Worm (Caenorhabditis elegans) whole organism, L1 larva: Measurements from ENCODE around the gene Y69H2.9.

Experiments
- aha-1 ChIP-seq: fragments of 150-350 bp; optimal IDR thresholded peaks from 2 replicates; lab custom pipeline; 2014; ENCODE audit warnings: missing biosample characterization, missing genetic modification characterization
- ama-1 ChIP-seq: fragments of 150-350 bp; optimal IDR thresholded peaks from 2 replicates; lab custom pipeline; 2014
- blmp-1 ChIP-seq: fragments of 150-350 bp; optimal IDR thresholded peaks from 2 replicates; lab custom pipeline; 2014; ENCODE audit warnings: missing biosample characterization, missing genetic modification characterization
- lin-39 ChIP-seq: fragments of 150-350 bp; optimal IDR thresholded peaks from 2 replicates; lab custom pipeline; 2014; ENCODE audit warnings: missing biosample characterization, missing genetic modification reagents, missing genetic modification characterization
- lsy-2 ChIP-seq, 2 experiments: fragments of 150-350 bp; optimal IDR thresholded peaks; 2 replicates each; lab custom pipeline; 2014; ENCODE audit warnings: missing biosample characterization in 2 of 2, missing genetic modification characterization in 2 of 2
- nhr-90 ChIP-seq: sonication (generic microtip); optimal IDR thresholded peaks from 2 replicates; lab custom pipeline; 2016; ENCODE audit warnings: mild to moderate bottlenecking, missing genetic modification characterization, missing compliant biosample characterization; ENCODE audit not compliant: poor library complexity
- skn-1 ChIP-seq: fragments of 150-350 bp; optimal IDR thresholded peaks from 2 replicates; lab custom pipeline; 2014; ENCODE audit warnings: missing biosample characterization, missing genetic modification characterization
- swsn-7 ChIP-seq: sonication (generic microtip); optimal IDR thresholded peaks from 2 replicates; lab custom pipeline; 2016; ENCODE audit warnings: missing genetic modification characterization, missing compliant biosample characterization
- tlp-1 ChIP-seq: fragments of 150-350 bp; optimal IDR thresholded peaks from 2 replicates; lab custom pipeline; 2014; ENCODE audit warnings: missing biosample characterization, missing genetic modification characterization
- unc-62 ChIP-seq: fragments of 150-350 bp; optimal IDR thresholded peaks from 2 replicates; lab custom pipeline; 2014; ENCODE audit warnings: missing biosample characterization, missing genetic modification reagents, missing genetic modification characterization
- ztf-11 ChIP-seq, 2 experiments: sonication (generic microtip); optimal IDR thresholded peaks; 2 replicates each; lab custom pipeline; 2016 to 2017; ENCODE audit warnings: missing genetic modification characterization in 2 of 2, missing biosample characterization in 1 of 2, missing compliant biosample characterization in 1 of 2
- ztf-4 ChIP-seq: fragments of 150-350 bp; optimal IDR thresholded peaks from 2 replicates; lab custom pipeline; 2014; ENCODE audit warnings: missing biosample characterization, missing genetic modification characterization

DNA sequence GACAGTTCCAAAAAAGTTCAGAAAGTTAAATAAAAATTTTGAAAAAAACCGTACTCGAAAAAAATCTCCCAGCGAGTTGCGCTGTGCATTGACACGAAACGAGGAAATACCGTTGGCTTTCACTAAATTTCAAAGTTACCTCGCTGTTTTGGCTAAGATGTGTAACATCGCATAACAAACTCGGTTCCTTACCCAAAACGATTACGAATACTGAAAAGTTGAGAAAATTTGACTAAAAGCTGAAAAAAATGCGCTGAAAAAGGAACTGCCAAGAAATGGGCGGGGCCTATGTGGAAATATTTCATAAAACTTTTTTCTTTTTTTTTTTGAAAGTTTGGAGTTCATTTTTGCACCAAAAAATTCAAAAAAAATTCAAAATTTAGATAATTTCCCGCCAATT, 18.1 kb downstream of the Y69H2.9 start:
- TF ChIP-seq nhr-90: no peak
- no peak for TF ChIP-seq ztf-11 (tag; optimal IDR thresholded peaks at IDR 0.05; lab: Kevin White, UChicago)
- TF ChIP-seq blmp-1 (tag; lab: Kevin White, UChicago): no peak
- no peak for TF ChIP-seq skn-1 (tag; lab: Kevin White, UChicago)
- TF ChIP-seq swsn-7 (tag; lab: Kevin White, UChicago): no peak
- TF ChIP-seq tlp-1 (tag; lab: Kevin White, UChicago): no peak
- TF ChIP-seq unc-62 (GFP tag; lab: Kevin White, UChicago): no peak
- no peak for TF ChIP-seq ztf-4 (tag; lab: Kevin White, UChicago)
- TF ChIP-seq ama-1 (lab: Kevin White, UChicago): no peak
- TF ChIP-seq lin-39 (tag; lab: Kevin White, UChicago): no peak
- no peak for TF ChIP-seq lsy-2 (tag; optimal IDR thresholded peaks at IDR 0.05; lab: Kevin White, UChicago)
- TF ChIP-seq aha-1 (tag; lab: Kevin White, UChicago): no peak
